Fruit fly (Drosophila melanogaster) whole organism, larva: Measurements from ENCODE around the gene Idh3a.

Source experiments
- noc ChIP-seq: fragments of 200-800 bp; sonication (Bioruptor generic); optimal IDR thresholded peaks from 3 replicates; lab custom pipeline; 2019; ENCODE audit warnings: missing biosample characterization, mild to moderate bottlenecking, missing genetic modification characterization, moderate library complexity

Gene Idh3a

DNA sequence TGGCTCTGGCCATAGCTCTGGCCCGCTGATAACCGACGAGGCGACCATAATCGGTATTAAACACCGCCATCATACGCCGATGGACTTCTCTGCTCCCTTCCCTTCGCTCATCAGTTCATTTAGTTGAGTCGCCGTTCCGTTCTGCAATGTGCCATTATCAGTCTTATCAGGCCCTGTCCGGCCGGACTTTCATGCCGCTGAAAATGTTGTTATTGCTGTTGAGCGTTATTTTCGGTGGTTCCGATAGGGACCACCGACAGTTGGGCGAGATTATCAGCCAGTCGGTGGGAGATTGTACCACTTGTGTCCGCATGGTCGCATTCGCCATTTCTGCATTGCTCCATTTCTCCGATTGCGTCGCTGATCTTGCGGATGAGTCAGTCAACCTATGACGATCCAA is 20.3 kb downstream of the Idh3a start:
- peak; percentile 10 for TF ChIP-seq noc (tag; lab: Kevin White, UChicago)

DNA sequence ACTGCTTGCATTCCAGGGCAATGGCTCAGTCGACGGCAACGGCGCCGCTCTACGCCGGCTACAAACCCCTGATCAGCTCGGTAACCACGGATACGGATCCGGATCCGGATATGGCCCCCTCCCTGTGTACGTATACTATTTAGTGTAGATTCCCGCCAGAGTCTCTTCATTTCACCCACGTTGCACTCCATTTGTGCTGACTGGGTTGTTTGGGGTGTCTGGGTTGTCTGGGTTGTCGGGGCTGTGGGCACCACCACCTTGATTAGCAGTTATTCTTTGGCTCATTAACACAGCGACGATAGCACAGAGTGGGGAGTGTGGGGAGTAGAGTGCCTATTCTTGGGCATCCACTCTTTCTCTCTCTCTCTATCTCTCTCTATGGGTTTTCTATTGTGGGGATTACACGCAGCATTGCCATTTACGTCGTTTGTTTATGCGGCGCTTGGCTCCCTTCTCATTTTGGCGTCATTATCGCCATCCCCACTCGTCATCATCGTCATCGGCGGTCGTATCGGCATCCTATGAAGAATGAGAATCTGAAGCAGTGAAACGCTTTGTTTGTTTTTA is 22.8 kb downstream of the Idh3a start:
- TF ChIP-seq noc (tag; lab: Kevin White, UChicago), result no peak

DNA sequence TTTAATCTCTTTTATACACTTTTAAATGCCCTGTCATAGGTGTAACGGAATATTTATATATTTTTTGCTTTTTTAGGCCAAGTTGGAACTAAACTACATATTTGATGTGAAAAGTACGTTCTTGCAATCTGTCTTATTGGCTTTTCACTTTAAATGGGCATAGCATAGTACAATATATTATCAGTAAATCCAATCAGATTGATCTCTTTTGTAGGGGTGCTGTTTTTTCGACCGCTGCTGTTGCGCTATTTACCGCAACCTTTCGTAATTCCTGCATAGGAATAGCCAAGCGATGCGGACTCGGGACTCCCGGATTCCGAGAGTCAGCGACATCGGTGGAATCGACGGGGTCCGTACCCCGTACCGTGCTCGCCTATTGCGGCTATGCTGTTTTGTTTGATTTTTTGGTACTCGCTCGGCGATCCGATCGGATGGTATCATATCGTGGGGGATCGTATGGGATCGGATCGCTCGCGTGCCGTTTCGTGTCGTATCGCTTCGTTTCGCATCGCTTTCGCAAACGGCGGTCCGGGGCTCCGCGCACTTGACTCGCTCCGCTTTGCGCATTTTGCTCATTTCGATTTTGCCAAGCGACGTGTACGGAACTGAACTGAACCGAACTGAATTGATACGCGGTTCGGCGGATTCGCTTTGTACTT is 23.7 kb downstream of the Idh3a start:
- peak; percentile 53 for TF ChIP-seq noc (tag; lab: Kevin White, UChicago)

DNA sequence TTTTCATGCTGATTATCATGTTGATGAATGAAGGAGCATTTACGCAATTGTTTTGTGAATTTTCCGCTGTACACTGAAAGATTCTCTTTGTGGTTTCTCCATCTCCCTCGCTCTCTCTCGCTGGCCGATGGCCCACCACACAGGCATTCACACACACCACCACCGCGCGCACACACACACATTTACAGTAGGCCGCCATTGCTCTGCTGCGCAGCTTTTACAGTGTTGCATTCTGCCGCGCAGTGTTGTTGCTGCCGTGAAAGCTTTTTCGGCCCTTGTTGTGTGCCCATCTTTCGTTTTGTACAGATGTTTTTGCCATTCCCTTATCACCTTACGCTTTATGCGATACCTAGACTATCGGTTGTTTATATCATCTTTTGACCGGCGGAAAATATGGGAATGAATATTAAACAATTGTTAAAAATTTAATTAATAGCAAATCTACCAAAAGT is 24.8 kb downstream of the Idh3a start:
- peak; percentile 21 for TF ChIP-seq noc (tag; lab: Kevin White, UChicago)

DNA sequence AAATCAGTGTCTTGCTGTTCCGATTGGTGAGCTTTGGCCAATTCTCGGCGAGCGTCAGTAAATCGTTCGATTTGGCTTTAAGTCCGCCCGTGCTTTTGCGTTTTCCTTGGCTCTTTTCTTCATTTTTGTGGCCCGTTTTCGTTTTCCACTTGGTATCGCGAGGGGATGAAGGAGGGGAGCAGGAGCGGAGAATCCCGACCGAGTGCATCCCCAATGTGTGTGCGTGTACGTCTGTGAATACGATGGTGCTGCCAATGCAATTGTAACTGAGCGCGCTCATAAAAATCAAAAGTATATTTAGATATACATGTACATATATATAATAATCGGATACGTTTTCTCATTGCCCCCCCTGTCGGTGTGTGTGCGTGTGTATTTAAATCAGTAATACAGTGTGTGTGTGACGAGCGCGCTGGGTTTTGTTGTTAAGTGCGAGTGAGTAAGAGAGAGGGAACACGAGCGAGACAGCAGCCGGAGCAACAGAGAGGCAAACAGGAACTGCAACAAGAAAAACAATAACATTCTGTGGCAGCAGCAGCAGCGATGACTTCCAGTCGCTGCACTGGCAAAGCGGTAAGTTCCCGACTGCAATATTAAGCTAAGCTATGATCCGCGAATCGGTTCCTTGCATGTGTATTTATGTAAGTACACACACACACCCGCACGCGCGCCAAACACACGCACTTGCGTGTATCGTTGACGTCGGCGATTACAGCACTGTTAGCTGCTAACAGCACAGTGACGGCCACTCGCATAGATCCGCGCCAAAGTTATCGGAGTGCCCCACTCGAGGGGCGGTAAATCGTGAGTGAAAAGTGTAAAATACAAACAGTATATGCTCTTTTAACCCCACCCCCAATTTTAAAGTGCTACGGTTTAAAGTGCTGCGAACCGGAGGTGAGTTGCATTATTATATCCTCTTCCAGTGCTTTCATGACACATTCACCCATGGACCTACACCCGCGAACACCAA is 25.7 kb downstream of the Idh3a start:
- TF ChIP-seq noc (tag; lab: Kevin White, UChicago), result peak; percentile 36

DNA sequence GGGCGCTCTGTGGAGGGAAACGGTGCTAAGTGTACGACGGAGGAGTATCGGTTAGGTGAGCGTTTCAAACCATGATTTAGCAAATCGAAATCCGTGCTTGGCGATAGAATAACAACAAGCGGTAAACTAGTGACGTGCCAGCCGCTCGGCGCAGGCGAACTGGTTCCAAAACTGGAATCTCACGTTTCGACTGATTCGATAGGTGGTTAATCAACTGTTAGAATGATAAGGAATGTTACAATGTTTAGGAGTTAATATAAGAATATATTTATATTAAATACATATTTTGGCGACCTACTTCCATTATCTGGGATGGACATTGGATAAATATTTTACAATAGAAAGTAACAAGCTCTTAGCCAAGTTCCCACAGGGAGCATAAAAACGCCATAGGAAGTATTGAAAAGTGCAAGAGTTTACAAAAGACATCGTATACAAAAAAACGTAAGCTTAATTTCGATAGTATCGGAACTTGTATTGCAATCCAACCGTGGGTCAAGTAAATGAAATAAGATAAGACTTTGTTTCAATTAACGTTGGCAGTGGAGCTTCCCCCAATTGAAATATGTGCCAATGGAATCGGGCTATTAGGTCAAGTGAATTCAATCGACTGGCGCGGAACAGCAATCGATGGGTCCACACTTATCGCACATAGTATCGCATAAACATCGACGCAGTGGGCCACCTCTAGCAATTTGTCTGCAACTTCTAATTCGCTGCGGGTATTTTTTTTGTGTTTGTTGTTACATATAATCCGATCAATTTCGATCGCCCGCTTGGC is 26.6 kb downstream of the Idh3a start, which contains the start of the genes ksh, CG14200 and Pfrx:
Gene ksh, minus strand, starts transcription at position 163 of the 781 bp plus-strand sequence.
Gene CG14200, plus strand, starts transcription at position 676 of the 781 bp plus-strand sequence.
Gene Pfrx, plus strand, starts transcription at position 676 of the 781 bp plus-strand sequence.
- no peak for TF ChIP-seq noc (tag; lab: Kevin White, UChicago)

DNA sequence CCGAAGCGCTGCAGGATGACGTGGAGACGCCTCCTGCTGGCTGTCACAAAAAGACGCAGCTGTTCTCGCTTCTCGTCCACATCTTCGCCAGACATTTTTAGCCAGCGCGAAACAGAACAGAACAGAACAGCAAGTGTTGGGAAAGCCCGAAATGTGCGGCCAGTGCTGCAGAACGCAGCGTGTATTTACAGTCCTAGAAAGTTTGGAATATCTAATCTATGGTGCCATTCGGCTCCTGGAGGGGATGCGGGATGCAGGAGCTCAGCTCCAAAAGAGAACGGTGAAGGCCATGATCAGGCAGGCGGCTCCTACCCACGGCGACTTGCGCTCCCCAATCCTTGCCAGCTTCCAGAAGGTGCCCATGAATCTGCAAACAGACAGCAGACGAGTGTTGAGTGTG is 27.3 kb downstream of the Idh3a start, which contains the start of gene CG12204:
Gene CG12204, minus strand, starts transcription at position 117 of the 400 bp plus-strand sequence.
- TF ChIP-seq noc (tag; lab: Kevin White, UChicago), result no peak

DNA sequence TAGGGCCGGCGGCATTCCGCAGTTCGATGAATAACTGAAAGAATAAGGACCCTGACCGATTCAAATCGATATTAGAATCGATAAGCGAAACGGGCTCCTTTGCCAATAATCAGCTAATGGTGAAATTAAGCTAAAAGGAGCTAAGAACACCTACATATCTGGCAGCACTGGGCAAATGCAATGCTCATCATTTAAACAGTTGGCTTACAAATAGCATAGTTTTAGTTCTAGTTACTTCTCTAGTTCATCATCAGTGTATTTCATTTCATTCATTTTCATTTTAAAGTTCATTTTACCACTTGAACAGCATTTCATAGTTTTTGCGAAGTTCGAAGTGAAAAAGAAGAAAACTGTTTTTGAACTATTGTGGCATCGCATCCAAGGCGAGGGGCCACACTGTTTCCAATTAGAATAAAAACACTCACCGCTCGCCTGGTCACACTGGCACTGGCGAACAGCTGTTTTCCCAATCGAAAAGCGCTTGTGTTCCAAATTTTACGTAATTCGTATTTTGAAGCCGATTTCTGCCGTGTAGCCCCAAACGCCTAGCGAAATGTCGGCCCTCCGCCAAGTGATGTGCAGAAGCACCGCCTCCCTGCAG is 29.5 kb downstream of the Idh3a start, which contains the start of the genes pcm and ND-18:
Gene pcm, minus strand, starts transcription at position 28 of the 601 bp plus-strand sequence.
Gene ND-18, plus strand, starts transcription at position 438 of the 601 bp plus-strand sequence.
- TF ChIP-seq noc (tag; lab: Kevin White, UChicago), result no peak

DNA sequence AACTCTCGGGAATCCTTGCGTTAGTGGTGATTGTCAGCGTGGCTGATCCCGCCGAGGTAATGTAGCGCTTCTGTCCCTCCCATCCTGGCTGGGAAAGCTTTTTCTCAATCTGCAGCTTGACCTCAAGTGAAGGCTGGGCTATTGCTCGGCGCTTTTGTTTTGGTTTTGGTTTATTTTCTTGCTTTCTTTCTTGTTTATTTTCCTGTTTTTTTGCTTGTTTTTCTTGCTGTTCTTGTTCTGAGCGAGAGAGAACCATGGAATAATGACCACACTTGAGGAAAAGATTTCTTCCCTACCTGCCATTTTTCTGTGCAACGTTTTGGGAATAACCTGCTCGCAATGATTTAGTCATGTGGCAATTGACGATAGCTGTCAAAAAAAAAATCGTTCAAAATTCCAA is 36.6 kb downstream of the Idh3a start:
- no peak for TF ChIP-seq noc (tag; lab: Kevin White, UChicago)

DNA sequence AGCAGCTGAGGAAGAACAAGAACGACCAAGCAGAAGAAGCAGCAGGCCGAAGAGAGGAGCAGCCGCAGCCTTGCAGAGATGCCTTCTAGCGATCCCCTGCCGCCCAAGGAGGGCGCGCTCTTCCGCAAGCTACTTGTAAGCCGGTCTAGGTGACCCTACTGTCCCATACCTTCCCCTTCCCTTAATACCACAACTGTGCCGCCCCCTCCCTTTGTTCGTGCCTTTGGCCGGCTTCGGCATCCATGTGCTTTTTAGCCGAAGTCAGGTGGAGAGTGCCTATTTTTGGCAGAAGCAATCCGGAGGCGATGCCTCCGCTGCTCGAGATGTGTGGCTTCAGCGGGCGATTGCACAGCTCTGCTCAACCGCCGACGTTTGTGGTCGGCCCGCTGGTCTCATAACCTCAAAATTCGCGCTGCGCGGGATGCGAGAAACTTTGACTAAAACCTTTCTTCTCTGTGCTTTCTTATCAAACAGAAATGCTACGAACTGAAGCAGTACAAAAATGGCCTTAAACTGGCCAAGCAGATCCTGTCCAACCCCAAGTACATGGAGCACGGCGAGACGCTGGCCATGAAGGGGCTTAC is 41.0 kb downstream of the Idh3a start:
- no peak for TF ChIP-seq noc (tag; lab: Kevin White, UChicago)

DNA sequence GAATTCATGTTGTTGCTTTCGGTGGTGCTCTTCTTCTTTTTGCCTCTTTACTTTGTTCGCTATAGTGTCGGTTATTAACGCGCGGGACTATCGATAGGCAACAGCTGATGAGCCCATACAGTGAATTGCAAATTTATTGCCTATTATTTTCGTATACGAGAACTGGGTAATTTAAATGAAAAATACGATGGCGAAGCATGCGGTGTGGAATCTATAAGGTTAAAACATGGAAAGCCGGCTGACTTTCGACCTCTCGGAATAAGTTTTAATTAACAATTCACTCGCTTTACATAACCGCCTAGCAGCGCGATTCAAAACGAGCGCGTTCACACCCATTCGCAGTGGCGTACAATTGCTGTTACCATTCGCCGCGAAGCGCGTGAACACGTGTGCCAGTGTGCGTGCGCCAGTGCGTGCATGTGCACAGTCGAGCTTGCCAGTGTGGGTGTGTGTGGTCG is 41.7 kb downstream of the Idh3a start, which contains the start of the genes Naa15-16 and mRpS14:
Gene Naa15-16, plus strand, starts transcription at position 116 of the 458 bp plus-strand sequence.
Gene mRpS14, minus strand, starts transcription at position 370 of the 458 bp plus-strand sequence.
- TF ChIP-seq noc (tag; lab: Kevin White, UChicago), result no peak

DNA sequence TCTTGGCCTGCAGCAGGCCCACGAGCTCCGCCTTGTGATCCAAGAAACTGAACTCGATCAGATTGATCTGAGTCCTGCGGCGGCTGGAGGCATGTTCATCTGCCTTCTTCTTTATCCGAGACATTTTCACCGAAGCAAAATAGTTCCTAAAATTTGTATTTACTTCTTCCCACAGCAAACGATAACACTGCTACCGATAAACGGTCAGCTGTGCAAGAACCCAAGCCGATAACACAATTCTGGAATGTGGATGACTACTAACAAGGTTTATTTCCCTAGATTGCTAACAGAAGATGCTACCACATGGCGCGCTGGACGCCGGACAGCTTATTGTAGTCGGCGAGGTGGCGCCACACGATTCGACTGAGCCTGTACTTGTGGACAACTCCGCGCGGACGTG is 42.5 kb downstream of the Idh3a start, which contains the start of gene CG32533:
Gene CG32533, minus strand, starts transcription at position 278 of the 400 bp plus-strand sequence.
- no peak for TF ChIP-seq noc (tag; lab: Kevin White, UChicago)

DNA sequence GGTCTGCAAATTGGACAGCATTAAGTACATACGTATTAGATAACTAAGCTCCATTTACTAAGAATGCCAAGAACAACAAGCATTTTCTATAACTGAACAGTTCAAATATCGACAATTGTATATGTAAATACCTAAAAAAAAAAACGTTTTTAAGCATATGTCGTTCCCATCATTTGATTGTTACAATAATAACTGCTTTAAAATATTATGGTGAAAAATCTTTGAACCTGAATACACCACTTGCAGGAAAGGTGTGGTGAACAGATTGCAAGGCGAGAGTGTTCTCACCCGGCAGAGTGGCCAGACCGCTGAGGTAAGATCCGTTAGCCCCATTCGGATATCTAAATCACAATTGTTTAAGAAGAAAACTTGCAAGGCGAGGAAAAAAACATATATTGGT is 46.8 kb downstream of the Idh3a start, which contains the start of gene narya:
Gene narya, plus strand, starts transcription at position 301 of the 400 bp plus-strand sequence.
- no peak for TF ChIP-seq noc (tag; lab: Kevin White, UChicago)
